Fruit fly (Drosophila melanogaster) whole organism, embryonic: Measurements from ENCODE around the gene TwdlE.

Source experiments
- Abd-B ChIP-seq: fragments of 200-800 bp; sonication (Bioruptor generic); optimal IDR thresholded peaks from 2 replicates; lab custom pipeline; 2018; ENCODE audit warnings: missing biosample characterization, mild to moderate bottlenecking, missing genetic modification characterization, moderate library complexity
- B-H1 ChIP-seq: fragments of 200-800 bp; sonication (Bioruptor generic); IDR thresholded peaks from 3 replicates; pipeline ENCODE4 v1.3.6; 2022; ENCODE audit warnings: missing biosample characterization, missing genetic modification characterization
- CG11560 ChIP-seq: fragments of 200-800 bp; sonication (Bioruptor generic); IDR thresholded peaks from 3 replicates; pipeline ENCODE4 v1.3.6; 2022; ENCODE audit warnings: missing biosample characterization, missing genetic modification characterization
- CG11695 ChIP-seq: fragments of 200-800 bp; sonication (Bioruptor generic); IDR thresholded peaks from 3 replicates; pipeline ENCODE4 v1.3.6; 2022; ENCODE audit warnings: missing biosample characterization, missing genetic modification characterization
- CG12155 ChIP-seq: fragments of 200-800 bp; sonication (Bioruptor generic); optimal IDR thresholded peaks from 3 replicates; lab custom pipeline; 2016; ENCODE audit warnings: missing biosample characterization, missing genetic modification characterization
- CG12942 ChIP-seq: fragments of 200-800 bp; sonication (Bioruptor generic); optimal IDR thresholded peaks from 3 replicates; lab custom pipeline; 2016; ENCODE audit warnings: missing biosample characterization, missing genetic modification characterization
- CG14050 ChIP-seq: fragments of 200-800 bp; sonication (Bioruptor generic); IDR thresholded peaks from 3 replicates; pipeline ENCODE4 v1.3.6; 2022; ENCODE audit warnings: missing biosample characterization, missing genetic modification characterization
- CG14441 ChIP-seq: fragments of 200-800 bp; sonication (Bioruptor generic); IDR thresholded peaks from 2 replicates; pipeline ENCODE4 v1.3.6; 2022; ENCODE audit warnings: missing biosample characterization, missing genetic modification characterization
- CG17186 ChIP-seq: fragments of 200-800 bp; sonication (Bioruptor generic); optimal IDR thresholded peaks from 3 replicates; lab custom pipeline; 2017; ENCODE audit warnings: missing biosample characterization, missing genetic modification reagents, missing genetic modification characterization
- CG30431 ChIP-seq: fragments of 200-800 bp; sonication (Bioruptor generic); optimal IDR thresholded peaks from 2 replicates; lab custom pipeline; 2017; ENCODE audit warnings: missing biosample characterization, missing genetic modification characterization
- CG31365 ChIP-seq: fragments of 200-800 bp; sonication (Bioruptor generic); optimal IDR thresholded peaks from 2 replicates; lab custom pipeline; 2018; ENCODE audit warnings: missing biosample characterization, mild to moderate bottlenecking, missing genetic modification characterization
- CG32772 ChIP-seq: fragments of 200-800 bp; sonication (Bioruptor generic); IDR thresholded peaks from 2 replicates; pipeline ENCODE4 v1.3.6; 2022; ENCODE audit warnings: missing biosample characterization, missing genetic modification characterization
- CG34376 ChIP-seq: fragments of 200-800 bp; sonication (Bioruptor generic); optimal IDR thresholded peaks from 2 replicates; lab custom pipeline; 2018; ENCODE audit warnings: missing biosample characterization, mild to moderate bottlenecking, missing genetic modification characterization
- CG3838 ChIP-seq: fragments of 200-800 bp; sonication (Bioruptor generic); optimal IDR thresholded peaks from 3 replicates; lab custom pipeline; 2016; ENCODE audit warnings: missing biosample characterization, missing genetic modification characterization
- CG6254 ChIP-seq: fragments of 200-800 bp; sonication (Bioruptor generic); optimal IDR thresholded peaks from 3 replicates; lab custom pipeline; 2017; ENCODE audit warnings: mild to moderate bottlenecking, missing biosample characterization, missing genetic modification reagents, missing genetic modification characterization
- CG6654 ChIP-seq: fragments of 200-800 bp; sonication (Bioruptor generic); optimal IDR thresholded peaks from 2 replicates; lab custom pipeline; 2017; ENCODE audit warnings: missing biosample characterization, mild to moderate bottlenecking, missing genetic modification characterization
- CG7271 ChIP-seq: fragments of 200-800 bp; sonication (Bioruptor generic); optimal IDR thresholded peaks from 2 replicates; lab custom pipeline; 2018; ENCODE audit warnings: missing biosample characterization, mild to moderate bottlenecking, missing genetic modification characterization, moderate library complexity
- CG7928 ChIP-seq: fragments of 200-800 bp; sonication (Bioruptor generic); optimal IDR thresholded peaks from 2 replicates; lab custom pipeline; 2017; ENCODE audit warnings: missing biosample characterization, mild to moderate bottlenecking, missing genetic modification characterization
- CG8290 ChIP-seq, 3 experiments: fragments of 200-800 bp; sonication (Bioruptor generic); optimal IDR thresholded peaks; 2 replicates each; lab custom pipeline; 2016 to 2019; ENCODE audit warnings: missing biosample characterization in 3 of 3, missing genetic modification characterization in 3 of 3, mild to moderate bottlenecking in 2 of 3, moderate library complexity in 1 of 3
- CG9817 ChIP-seq: fragments of 200-800 bp; sonication (Bioruptor generic); optimal IDR thresholded peaks from 2 replicates; lab custom pipeline; 2018; ENCODE audit warnings: missing biosample characterization, mild to moderate bottlenecking, missing genetic modification characterization, moderate library complexity
- Dad ChIP-seq: fragments of 200-800 bp; sonication (Bioruptor generic); optimal IDR thresholded peaks from 3 replicates; lab custom pipeline; 2016; ENCODE audit warnings: missing biosample characterization, missing genetic modification characterization
- Dref ChIP-seq: fragments of 200-800 bp; sonication (Bioruptor generic); IDR thresholded peaks from 2 replicates; pipeline ENCODE4 v1.3.6; 2022; ENCODE audit warnings: missing biosample characterization, missing genetic modification characterization
- GATAe ChIP-seq: fragments of 200-800 bp; sonication (Bioruptor generic); conservative IDR thresholded peaks from 2 replicates; pipeline ENCODE4 v1.3.6; 2022; ENCODE audit warnings: missing biosample characterization, missing genetic modification characterization
- H15 ChIP-seq: fragments of 200-800 bp; sonication (Bioruptor generic); IDR thresholded peaks from 3 replicates; pipeline ENCODE4 v1.3.6; 2022; ENCODE audit warnings: missing biosample characterization, missing genetic modification characterization
- Meics ChIP-seq: fragments of 200-800 bp; sonication (Bioruptor generic); optimal IDR thresholded peaks from 2 replicates; lab custom pipeline; 2017; ENCODE audit warnings: missing biosample characterization, mild to moderate bottlenecking, missing genetic modification characterization
- NFAT ChIP-seq: fragments of 200-800 bp; sonication (Bioruptor generic); IDR thresholded peaks from 2 replicates; pipeline ENCODE4 v1.3.6; 2022; ENCODE audit warnings: missing biosample characterization, missing genetic modification characterization
- PHDP ChIP-seq: fragments of 200-800 bp; sonication (Bioruptor generic); optimal IDR thresholded peaks from 3 replicates; lab custom pipeline; 2018; ENCODE audit warnings: missing biosample characterization, mild to moderate bottlenecking, missing genetic modification characterization, moderate library complexity
- Poxn ChIP-seq: fragments of 200-800 bp; sonication (Bioruptor generic); IDR thresholded peaks from 2 replicates; pipeline ENCODE4 v1.3.6; 2022; ENCODE audit warnings: missing biosample characterization, missing genetic modification characterization
- Spps ChIP-seq: fragments of 200-800 bp; sonication (Bioruptor generic); optimal IDR thresholded peaks from 2 replicates; lab custom pipeline; 2018; ENCODE audit warnings: missing biosample characterization, mild to moderate bottlenecking, missing genetic modification characterization
- TFAM ChIP-seq: fragments of 200-800 bp; sonication (Bioruptor generic); optimal IDR thresholded peaks from 2 replicates; lab custom pipeline; 2017; ENCODE audit warnings: missing biosample characterization, missing genetic modification characterization, inconsistent platforms
- Trl ChIP-seq, 3 experiments: fragments of >200 bp in 2 of 3; fragments of 200-800 bp in 1 of 3; sonication (Bioruptor generic) in 1 of 3; optimal IDR thresholded peaks; 2 replicates in 1 of 3; 3 replicates in 2 of 3; lab custom pipeline; 2016 to 2017; ENCODE audit warnings: missing biosample characterization in 1 of 3, missing genetic modification characterization in 1 of 3
- cad ChIP-seq: fragments of >200 bp; optimal IDR thresholded peaks from 2 replicates; lab custom pipeline; 2017; ENCODE audit warnings: missing biosample characterization, missing genetic modification characterization
- cas ChIP-seq: fragments of 200-800 bp; sonication (Bioruptor generic); IDR thresholded peaks from 2 replicates; pipeline ENCODE4 v1.3.6; 2022; ENCODE audit warnings: missing biosample characterization, missing genetic modification characterization
- cg ChIP-seq: fragments of 200-800 bp; sonication (Bioruptor generic); optimal IDR thresholded peaks from 3 replicates; lab custom pipeline; 2019; ENCODE audit warnings: missing biosample characterization, mild to moderate bottlenecking, missing genetic modification characterization, moderate library complexity
- corto ChIP-seq: fragments of 200-800 bp; sonication (Bioruptor generic); optimal IDR thresholded peaks from 2 replicates; lab custom pipeline; 2016; ENCODE audit warnings: missing biosample characterization, mild to moderate bottlenecking, missing genetic modification characterization, moderate library complexity
- cwo ChIP-seq: fragments of 200-800 bp; sonication (Bioruptor generic); optimal IDR thresholded peaks from 3 replicates; lab custom pipeline; 2017; ENCODE audit warnings: missing biosample characterization, missing genetic modification characterization, mild to moderate bottlenecking, moderate library complexity, missing genetic modification reagents
- dati ChIP-seq: fragments of 200-800 bp; sonication (Bioruptor generic); IDR thresholded peaks from 2 replicates; pipeline ENCODE4 v1.3.6; 2022; ENCODE audit warnings: missing biosample characterization, missing genetic modification characterization
- dysf ChIP-seq: fragments of 200-800 bp; sonication (Bioruptor generic); IDR thresholded peaks from 3 replicates; pipeline ENCODE4 v1.3.6; 2022; ENCODE audit warnings: missing biosample characterization, missing genetic modification characterization
- emc ChIP-seq: fragments of 200-800 bp; sonication (Bioruptor generic); optimal IDR thresholded peaks from 2 replicates; lab custom pipeline; 2016; ENCODE audit warnings: missing biosample characterization, missing genetic modification characterization
- eyg ChIP-seq: fragments of 200-800 bp; sonication (Bioruptor generic); optimal IDR thresholded peaks from 3 replicates; lab custom pipeline; 2016; ENCODE audit warnings: missing biosample characterization, missing genetic modification characterization
- grau ChIP-seq: fragments of 200-800 bp; optimal IDR thresholded peaks from 3 replicates; lab custom pipeline; 2019; ENCODE audit warnings: missing biosample characterization, mild to moderate bottlenecking, missing genetic modification characterization, moderate library complexity
- grn ChIP-seq: fragments of 200-800 bp; sonication (Bioruptor generic); optimal IDR thresholded peaks from 3 replicates; lab custom pipeline; 2017; ENCODE audit warnings: missing biosample characterization, missing genetic modification characterization
- gsb ChIP-seq: fragments of 200-800 bp; sonication (Bioruptor generic); IDR thresholded peaks from 2 replicates; pipeline ENCODE4 v1.3.6; 2022; ENCODE audit warnings: missing biosample characterization, missing genetic modification characterization
- her ChIP-seq: fragments of 200-800 bp; sonication (Bioruptor generic); optimal IDR thresholded peaks from 2 replicates; lab custom pipeline; 2016; ENCODE audit warnings: missing biosample characterization, missing genetic modification characterization
- kni ChIP-seq: fragments of 200-800 bp; sonication (Bioruptor generic); optimal IDR thresholded peaks from 3 replicates; lab custom pipeline; 2017; ENCODE audit warnings: mild to moderate bottlenecking, missing biosample characterization, missing genetic modification reagents, missing genetic modification characterization
- onecut ChIP-seq: fragments of 200-800 bp; sonication (Bioruptor generic); IDR thresholded peaks from 2 replicates; pipeline ENCODE4 v1.3.6; 2022; ENCODE audit warnings: missing biosample characterization, missing genetic modification characterization
- phol ChIP-seq: fragments of 200-800 bp; sonication (Bioruptor generic); optimal IDR thresholded peaks from 3 replicates; lab custom pipeline; 2018; ENCODE audit warnings: missing biosample characterization, mild to moderate bottlenecking, missing genetic modification characterization, moderate library complexity
- prd ChIP-seq, 3 experiments: fragments of >200 bp in 2 of 3; fragments of 200-800 bp in 1 of 3; sonication (Bioruptor generic) in 1 of 3; optimal IDR thresholded peaks in 2 of 3; IDR thresholded peaks in 1 of 3; 2 replicates in 2 of 3; 3 replicates in 1 of 3; pipeline versions ENCODE4 v1.3.6 to Lab custom; 2017 to 2022; ENCODE audit warnings: missing biosample characterization in 1 of 3, missing genetic modification characterization in 1 of 3
- psq ChIP-seq: fragments of 200-800 bp; sonication (Bioruptor generic); optimal IDR thresholded peaks from 2 replicates; lab custom pipeline; 2017; ENCODE audit warnings: missing biosample characterization, missing genetic modification characterization
- schlank ChIP-seq: fragments of 200-800 bp; sonication (Bioruptor generic); optimal IDR thresholded peaks from 2 replicates; lab custom pipeline; 2018; ENCODE audit warnings: missing biosample characterization, mild to moderate bottlenecking, missing genetic modification characterization
- wor ChIP-seq: fragments of 200-800 bp; sonication (Bioruptor generic); IDR thresholded peaks from 2 replicates; pipeline ENCODE4 v1.3.6; 2022; ENCODE audit warnings: missing biosample characterization, missing genetic modification characterization

The TwdlE gene

DNA sequence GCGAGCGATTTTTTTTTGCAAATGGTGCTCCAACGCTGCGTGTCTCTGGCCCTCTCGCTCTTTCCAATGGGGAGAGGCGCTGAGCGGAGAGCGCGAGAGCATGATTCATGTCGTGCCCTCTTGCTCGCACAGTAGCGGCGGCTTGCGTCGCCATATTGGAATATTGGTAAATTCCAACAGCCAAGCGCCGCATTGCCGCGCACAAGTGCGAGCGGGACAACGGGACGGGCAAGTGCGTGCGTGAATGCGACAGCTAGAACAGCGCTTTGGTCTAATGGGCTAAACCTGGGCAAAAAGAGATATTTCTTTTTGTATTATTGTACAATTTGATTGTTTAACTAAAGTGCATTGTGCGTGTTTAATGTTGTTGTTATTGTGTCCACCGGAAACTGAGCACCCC is 32.4 kb downstream of the TwdlE start:
- no peak for TF ChIP-seq Dref (GFP tag; lab: Robert Waterston, UW)
- TF ChIP-seq GATAe: peak; percentile 38; the same call in 1 of the 2 replicates
- TF ChIP-seq Poxn (GFP tag; lab: Robert Waterston, UW): no peak
- peak; percentile 19 for TF ChIP-seq cwo (GFP tag; lab: Kevin White, UChicago)
- no peak for TF ChIP-seq CG11695 (GFP tag; lab: Robert Waterston, UW)
- no peak for TF ChIP-seq CG7271 (tag; lab: Kevin White, UChicago)
- peak; percentile 86 for TF ChIP-seq CG32772 (GFP tag; lab: Robert Waterston, UW)
- no peak for TF ChIP-seq CG14050 (GFP tag; lab: Robert Waterston, UW)
- TF ChIP-seq CG31365: peak; percentile 3
- no peak for TF ChIP-seq corto (GFP tag; lab: Kevin White, UChicago)
- no peak for TF ChIP-seq CG6654
- no peak for TF ChIP-seq CG6254 (GFP tag; lab: Kevin White, UChicago)
- peak; percentile 100 for TF ChIP-seq phol (tag; lab: Kevin White, UChicago)
- TF ChIP-seq CG8290 (GFP tag; optimal IDR thresholded peaks at IDR 0.05; lab: Kevin White, UChicago): peak; percentile 30
- TF ChIP-seq CG8290 (tag; optimal IDR thresholded peaks at IDR 0.05; lab: Kevin White, UChicago): peak; percentile 20 to 79
- TF ChIP-seq eyg (GFP tag; lab: Kevin White, UChicago): no peak
- TF ChIP-seq CG9817 (tag; lab: Kevin White, UChicago): no peak
- TF ChIP-seq Abd-B (GFP tag; lab: Kevin White, UChicago): peak; percentile 5
- peak; percentile 30 for TF ChIP-seq CG17186 (GFP tag; lab: Kevin White, UChicago)
- no peak for TF ChIP-seq CG11560 (tag; lab: Robert Waterston, UW)
- no peak for TF ChIP-seq Dad (GFP tag; lab: Kevin White, UChicago)
- no peak for TF ChIP-seq cas (GFP tag; lab: Robert Waterston, UW)
- no peak for TF ChIP-seq CG12155 (GFP tag; lab: Kevin White, UChicago)
- TF ChIP-seq B-H1: no peak
- TF ChIP-seq NFAT (GFP tag; lab: Robert Waterston, UW): peak; percentile 62; the same call in 1 of the 2 replicates
- no peak for TF ChIP-seq cad (GFP tag; lab: Kevin White, UChicago)
- TF ChIP-seq TFAM: no peak
- no peak for TF ChIP-seq CG3838 (GFP tag; lab: Kevin White, UChicago)
- TF ChIP-seq Meics (GFP tag; lab: Kevin White, UChicago): peak; percentile 11
- TF ChIP-seq CG14441 (GFP tag; lab: Robert Waterston, UW): 0 out of 2 replicates have a peak, but pooled peaks have one; percentile 36
- no peak for TF ChIP-seq her (GFP tag; lab: Kevin White, UChicago)
- no peak for TF ChIP-seq PHDP (tag; lab: Kevin White, UChicago)
- no peak for TF ChIP-seq H15
- TF ChIP-seq grn (GFP tag; lab: Kevin White, UChicago): peak; percentile 29
- peak in 1 of 2 experiments; percentile 72 for TF ChIP-seq Trl (optimal IDR thresholded peaks at IDR 0.05; lab: Kevin White, UChicago)
- no peak for TF ChIP-seq Trl (GFP tag; optimal IDR thresholded peaks at IDR 0.05; lab: Kevin White, UChicago)
- no peak for TF ChIP-seq dati (GFP tag; lab: Robert Waterston, UW)
- TF ChIP-seq dysf (GFP tag; lab: Robert Waterston, UW): no peak
- TF ChIP-seq CG34376: no peak
- peak; percentile 48 for TF ChIP-seq cg (GFP tag; lab: Kevin White, UChicago)
- no peak for TF ChIP-seq emc
- TF ChIP-seq kni (GFP tag; lab: Kevin White, UChicago): peak; percentile 55
- no peak for TF ChIP-seq psq (GFP tag; lab: Kevin White, UChicago)
- no peak for TF ChIP-seq wor (GFP tag; lab: Robert Waterston, UW)
- peak; percentile 87 for TF ChIP-seq onecut (GFP tag; lab: Robert Waterston, UW)
- no peak for TF ChIP-seq gsb
- TF ChIP-seq prd (optimal IDR thresholded peaks at IDR 0.05; lab: Kevin White, UChicago): no peak
- TF ChIP-seq prd (GFP tag; IDR thresholded peaks at IDR 0.05; lab: Robert Waterston, UW): no peak
- peak; percentile 2 for TF ChIP-seq schlank
- TF ChIP-seq CG30431 (GFP tag; lab: Kevin White, UChicago): no peak
- TF ChIP-seq CG12942 (GFP tag; lab: Kevin White, UChicago): no peak
- peak; percentile 6 for TF ChIP-seq grau (tag; lab: Kevin White, UChicago)
- no peak for TF ChIP-seq Spps
- TF ChIP-seq CG7928 (GFP tag; lab: Kevin White, UChicago): no peak
